Fruit fly (Drosophila melanogaster): ENCODE results near the gene NetA.
A peak's percentile ranks its signal among the peaks of the same experiment; 100 is the strongest.

NetA gene

dm6 chrX:14634696-14635095 is 19.0 kb downstream of the NetA start (continued):
- TF ChIP-seq CG8359 (GFP tag; optimal IDR thresholded peaks at IDR 0.05; ENCODE audit: borderline replicate concordance) (peak; percentile 18), CG15514 (GFP tag; optimal IDR thresholded peaks at IDR 0.05) (no peak), sqz (GFP tag; optimal IDR thresholded peaks at IDR 0.05) (no peak), Oli (tag; optimal IDR thresholded peaks at IDR 0.05) (peak; percentile 68), pzg (GFP tag; optimal IDR thresholded peaks at IDR 0.05) (no peak), CG8924 (tag; optimal IDR thresholded peaks at IDR 0.05) (peak; percentile 61), CG4360 (GFP tag; IDR thresholded peaks at IDR 0.05) (0 out of 2 replicates have a peak, but pooled peaks have one; percentile 12), Nf-YB (GFP tag; optimal IDR thresholded peaks at IDR 0.05) (no peak), CG12744 (GFP tag; optimal IDR thresholded peaks at IDR 0.05) (no peak), btn (GFP tag; optimal IDR thresholded peaks at IDR 0.05) (no peak), bbx (GFP tag; IDR thresholded peaks at IDR 0.05; ENCODE audit: partially characterized antibody) (no peak), CG17912 (GFP tag; optimal IDR thresholded peaks at IDR 0.05) (no peak), scrt (GFP tag; optimal IDR thresholded peaks at IDR 0.05) (no peak), dmrt11E (tag; optimal IDR thresholded peaks at IDR 0.05) (peak; percentile 5), cwo (GFP tag; optimal IDR thresholded peaks at IDR 0.05) (no peak), mld (GFP tag; IDR thresholded peaks at IDR 0.05; ENCODE audit: partially characterized antibody) (no peak), CG34422 (GFP tag; IDR thresholded peaks at IDR 0.05) (peak; percentile 32; the same call in 1 of the 3 replicates), Rfx (GFP tag; IDR thresholded peaks at IDR 0.05) (no peak; the same call in 1 of the 2 replicates), hth (optimal IDR thresholded peaks at IDR 0.05) (no peak), CG33557 (GFP tag; optimal IDR thresholded peaks at IDR 0.05) (no peak), mam (GFP tag; optimal IDR thresholded peaks at IDR 0.05) (no peak), PHDP (tag; optimal IDR thresholded peaks at IDR 0.05) (peak; percentile 46), CG10267 (tag; optimal IDR thresholded peaks at IDR 0.05) (peak; percentile 40), CG18764 (GFP tag; optimal IDR thresholded peaks at IDR 0.05) (no peak), slbo (GFP tag; IDR thresholded peaks at IDR 0.05) (no peak; the same call in 1 of the 2 replicates), CG1529 (GFP tag; optimal IDR thresholded peaks at IDR 0.05) (peak; percentile 38), CoRest (tag; optimal IDR thresholded peaks at IDR 0.05) (peak; percentile 62), crol (GFP tag; IDR thresholded peaks at IDR 0.05) (no peak), H15 (GFP tag; IDR thresholded peaks at IDR 0.05) (0 out of 3 replicates have a peak, but pooled peaks have one; percentile 51), CG6813 (GFP tag; optimal IDR thresholded peaks at IDR 0.05) (no peak), vfl (GFP tag; optimal IDR thresholded peaks at IDR 0.05) (no peak), Sin3A (optimal IDR thresholded peaks at IDR 0.05) (no peak), chinmo (GFP tag; IDR thresholded peaks at IDR 0.05; ENCODE audit: partially characterized antibody) (no peak), D (optimal IDR thresholded peaks at IDR 0.05) (no peak), D (GFP tag; optimal IDR thresholded peaks at IDR 0.05) (peak; percentile 19), sisA (GFP tag; IDR thresholded peaks at IDR 0.05) (peak; percentile 61), dmrt99B (tag; optimal IDR thresholded peaks at IDR 0.05) (peak; percentile 47), CG15011 (GFP tag; optimal IDR thresholded peaks at IDR 0.05) (peak; percentile 19), Ssrp (tag; optimal IDR thresholded peaks at IDR 0.05) (peak; percentile 45), CG6689 (GFP tag; IDR thresholded peaks at IDR 0.05) (peak; percentile 39), Blimp-1 (GFP tag; optimal IDR thresholded peaks at IDR 0.05) (peak; percentile 61), D19B (GFP tag; optimal IDR thresholded peaks at IDR 0.05) (no peak), Abd-B (GFP tag; optimal IDR thresholded peaks at IDR 0.05) (peak; percentile 30), Meics (GFP tag; optimal IDR thresholded peaks at IDR 0.05) (peak; percentile 18), ap (GFP tag; IDR thresholded peaks at IDR 0.05) (0 out of 2 replicates have a peak, but pooled peaks have one; percentile 15), Fer2 (tag; optimal IDR thresholded peaks at IDR 0.05) (no peak), CG34224 (GFP tag; IDR thresholded peaks at IDR 0.05; ENCODE audit: partially characterized antibody) (no peak), Hr51 (GFP tag; optimal IDR thresholded peaks at IDR 0.05) (peak in 1 of 2 experiments; percentile 70), peb (GFP tag; IDR thresholded peaks at IDR 0.05) (peak; percentile 44; the same call in 1 of the 2 replicates), CG13775 (GFP tag; optimal IDR thresholded peaks at IDR 0.05) (no peak)
